Worm (Caenorhabditis elegans) whole organism, mixed stage, embryonic: Measurements from ENCODE around the gene ZK616.3.

Source experiments
- blmp-1 ChIP-seq: fragments of 150-350 bp; optimal IDR thresholded peaks from 2 replicates; lab custom pipeline; 2014; ENCODE audit warnings: missing biosample characterization, missing genetic modification characterization
- ces-1 ChIP-seq: fragments of 150-350 bp; optimal IDR thresholded peaks from 2 replicates; lab custom pipeline; 2014; ENCODE audit warnings: missing biosample characterization, missing genetic modification reagents, missing genetic modification characterization
- elt-3 ChIP-seq: fragments of 150-350 bp; optimal IDR thresholded peaks from 2 replicates; lab custom pipeline; 2014; ENCODE audit warnings: missing biosample characterization, missing genetic modification characterization
- mab-5 ChIP-seq: fragments of 150-350 bp; optimal IDR thresholded peaks from 2 replicates; lab custom pipeline; 2014; ENCODE audit warnings: missing biosample characterization, missing genetic modification characterization
- mep-1 ChIP-seq: fragments of 150-350 bp; optimal IDR thresholded peaks from 2 replicates; lab custom pipeline; 2017; ENCODE audit warnings: missing biosample characterization, missing genetic modification reagents, missing genetic modification characterization, inconsistent platforms
- nhr-237 ChIP-seq: fragments of 150-350 bp; optimal IDR thresholded peaks from 2 replicates; lab custom pipeline; 2014; ENCODE audit warnings: missing biosample characterization, missing genetic modification characterization
- snpc-4 ChIP-seq: fragments of 150-350 bp; optimal IDR thresholded peaks from 2 replicates; lab custom pipeline; 2014; ENCODE audit warnings: missing biosample characterization, missing genetic modification characterization
- unc-62 ChIP-seq: fragments of 150-350 bp; optimal IDR thresholded peaks from 2 replicates; lab custom pipeline; 2014; ENCODE audit warnings: missing biosample characterization, missing genetic modification reagents, missing genetic modification characterization
- ztf-11 ChIP-seq: fragments of 150-350 bp; optimal IDR thresholded peaks from 2 replicates; lab custom pipeline; 2014; ENCODE audit warnings: missing biosample characterization, missing genetic modification characterization

DNA sequence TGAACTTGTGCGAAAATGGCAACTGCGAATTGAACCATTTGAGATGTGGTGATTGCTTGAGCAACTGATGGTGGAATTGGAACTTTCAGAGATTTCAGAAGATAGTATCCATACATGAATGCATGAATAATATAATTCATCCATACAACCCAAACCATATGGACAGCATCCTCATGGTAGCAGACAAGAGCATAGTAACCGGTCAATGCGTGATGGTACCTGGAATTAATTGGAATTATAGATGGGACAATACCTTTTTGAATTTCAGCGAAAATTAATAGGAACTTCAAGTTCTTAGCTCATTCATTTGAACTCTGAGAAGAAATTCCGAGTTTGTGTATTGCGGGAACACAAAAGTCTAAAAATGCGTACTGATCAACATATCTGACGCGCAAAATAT lies 21.9 kb upstream of the ZK616.3 start:
- TF ChIP-seq mep-1 (tag; lab: Kevin White, UChicago): no peak
- TF ChIP-seq ztf-11 (tag; lab: Kevin White, UChicago): no peak
- TF ChIP-seq mab-5 (tag; lab: Kevin White, UChicago): no peak
- TF ChIP-seq nhr-237: no peak
- no peak for TF ChIP-seq blmp-1 (tag; lab: Kevin White, UChicago)
- no peak for TF ChIP-seq unc-62 (GFP tag; lab: Kevin White, UChicago)
- no peak for TF ChIP-seq elt-3 (tag; lab: Kevin White, UChicago)
- no peak for TF ChIP-seq ces-1 (GFP tag; lab: Kevin White, UChicago)
- no peak for TF ChIP-seq snpc-4 (tag; lab: Kevin White, UChicago)
